Worm (Caenorhabditis elegans) whole organism, L4 larva: Measurements from ENCODE around the gene F14H12.2.

Experiments
- D1046.2 ChIP-seq: fragments of 200-800 bp; sonication (Bioruptor generic); IDR thresholded peaks from 2 replicates; pipeline ENCODE4 v1.3.6; 2022; ENCODE audit warnings: missing genetic modification characterization, missing compliant biosample characterization
- F10B5.3 ChIP-seq: sonication (generic microtip); optimal IDR thresholded peaks from 2 replicates; lab custom pipeline; 2016; ENCODE audit warnings: mild to moderate bottlenecking, missing genetic modification characterization, missing compliant biosample characterization
- F26F4.8 ChIP-seq: fragments of 200-800 bp; sonication (Bioruptor generic); conservative IDR thresholded peaks from 2 replicates; pipeline ENCODE4 v1.3.6; 2022; ENCODE audit warnings: missing genetic modification characterization, missing compliant biosample characterization
- ZK337.2 ChIP-seq: fragments of 200-800 bp; sonication (Bioruptor generic); IDR thresholded peaks from 2 replicates; pipeline ENCODE4 v1.3.6; 2022; ENCODE audit warnings: missing genetic modification reagents, missing genetic modification characterization, missing compliant biosample characterization
- aly-2 ChIP-seq: sonication (generic microtip); optimal IDR thresholded peaks from 2 replicates; lab custom pipeline; 2018; ENCODE audit warnings: missing biosample characterization, missing genetic modification characterization
- ama-1 ChIP-seq: fragments of 150-350 bp; optimal IDR thresholded peaks from 2 replicates; lab custom pipeline; 2014; ENCODE audit warnings: inconsistent platforms, mixed read lengths
- arid-1 ChIP-seq: fragments of 200-800 bp; sonication (Bioruptor generic); conservative IDR thresholded peaks from 2 replicates; pipeline ENCODE4 v1.3.6; 2022; ENCODE audit warnings: missing genetic modification reagents, missing genetic modification characterization, missing compliant biosample characterization
- attf-4 ChIP-seq: sonication (generic microtip); optimal IDR thresholded peaks from 3 replicates; lab custom pipeline; 2017; ENCODE audit warnings: missing biosample characterization, missing genetic modification characterization
- ceh-28 ChIP-seq: fragments of 150-350 bp; optimal IDR thresholded peaks from 2 replicates; lab custom pipeline; 2014; ENCODE audit warnings: missing biosample characterization, missing genetic modification reagents, missing genetic modification characterization
- ceh-62 ChIP-seq: sonication (generic microtip); optimal IDR thresholded peaks from 2 replicates; lab custom pipeline; 2017; ENCODE audit warnings: missing biosample characterization, missing genetic modification characterization
- ces-1 ChIP-seq: fragments of 150-350 bp; sonication (generic microtip); optimal IDR thresholded peaks from 4 replicates; lab custom pipeline; 2014; ENCODE audit warnings: missing biosample characterization, missing genetic modification reagents, missing genetic modification characterization
- daf-12 ChIP-seq: fragments of 150-350 bp; optimal IDR thresholded peaks from 2 replicates; lab custom pipeline; 2014; ENCODE audit warnings: missing biosample characterization, missing genetic modification reagents, missing genetic modification characterization
- dmd-8 ChIP-seq: fragments of 200-800 bp; sonication (Bioruptor generic); IDR thresholded peaks from 2 replicates; pipeline ENCODE4 v1.3.6; 2022; ENCODE audit warnings: missing genetic modification characterization, missing compliant biosample characterization
- dmd-9 ChIP-seq: fragments of 200-800 bp; sonication (Bioruptor generic); IDR thresholded peaks from 2 replicates; pipeline ENCODE4 v1.3.6; 2022; ENCODE audit warnings: missing genetic modification reagents, missing genetic modification characterization, missing compliant biosample characterization
- hmg-1.1 ChIP-seq: fragments of 200-800 bp; sonication (Bioruptor generic); IDR thresholded peaks from 2 replicates; pipeline ENCODE4 v1.3.6; 2022; ENCODE audit warnings: missing genetic modification reagents, missing genetic modification characterization, missing compliant biosample characterization
- lim-7 ChIP-seq: fragments of 200-800 bp; sonication (Bioruptor generic); IDR thresholded peaks from 2 replicates; pipeline ENCODE4 v1.3.6; 2022; ENCODE audit warnings: missing genetic modification characterization, missing compliant biosample characterization
- lin-29 ChIP-seq: fragments of 200-800 bp; sonication (Bioruptor generic); IDR thresholded peaks from 2 replicates; pipeline ENCODE4 v1.3.6; 2022; ENCODE audit warnings: missing genetic modification reagents, missing genetic modification characterization, missing compliant biosample characterization
- lin-38 ChIP-seq: fragments of 200-800 bp; sonication (Bioruptor generic); IDR thresholded peaks from 2 replicates; pipeline ENCODE4 v1.3.6; 2022; ENCODE audit warnings: missing genetic modification reagents, missing genetic modification characterization, missing compliant biosample characterization
- lin-39 ChIP-seq: fragments of 150-350 bp; optimal IDR thresholded peaks from 2 replicates; lab custom pipeline; 2014; ENCODE audit warnings: missing biosample characterization, missing genetic modification reagents, missing genetic modification characterization
- mdl-1 ChIP-seq, 2 experiments: fragments of 150-350 bp in 1 of 2; sonication (generic microtip) in 1 of 2; optimal IDR thresholded peaks; 2 replicates each; lab custom pipeline; 2014 to 2017; ENCODE audit warnings: missing biosample characterization in 2 of 2, missing genetic modification characterization in 2 of 2
- mdt-29 ChIP-seq: fragments of 200-800 bp; sonication (Bioruptor generic); IDR thresholded peaks from 2 replicates; pipeline ENCODE4 v1.3.6; 2022; ENCODE audit warnings: missing genetic modification reagents, missing genetic modification characterization, missing compliant biosample characterization
- mep-1 ChIP-seq: fragments of 150-350 bp; sonication (generic microtip); optimal IDR thresholded peaks from 3 replicates; lab custom pipeline; 2014; ENCODE audit warnings: missing biosample characterization, missing genetic modification characterization
- mxl-3 ChIP-seq: fragments of 200-800 bp; sonication (Bioruptor generic); optimal IDR thresholded peaks from 2 replicates; lab custom pipeline; 2018; ENCODE audit warnings: mild to moderate bottlenecking, missing genetic modification characterization, missing compliant biosample characterization
- nhr-10 ChIP-seq: fragments of 150-350 bp; optimal IDR thresholded peaks from 2 replicates; lab custom pipeline; 2014; ENCODE audit warnings: missing biosample characterization, missing genetic modification characterization
- nhr-11 ChIP-seq: fragments of 150-350 bp; optimal IDR thresholded peaks from 2 replicates; lab custom pipeline; 2014; ENCODE audit warnings: missing biosample characterization, missing genetic modification characterization
- nhr-111 ChIP-seq: fragments of 200-800 bp; sonication (Bioruptor generic); optimal IDR thresholded peaks from 2 replicates; lab custom pipeline; 2018; ENCODE audit warnings: mild to moderate bottlenecking, missing genetic modification characterization, missing compliant biosample characterization
- nhr-237 ChIP-seq: sonication (generic microtip); optimal IDR thresholded peaks from 2 replicates; lab custom pipeline; 2017; ENCODE audit warnings: missing biosample characterization, missing genetic modification characterization
- nhr-28 ChIP-seq: fragments of 150-350 bp; optimal IDR thresholded peaks from 2 replicates; lab custom pipeline; 2014; ENCODE audit warnings: missing biosample characterization, missing genetic modification characterization
- nhr-42 ChIP-seq: fragments of 200-800 bp; sonication (Bioruptor generic); IDR thresholded peaks from 2 replicates; pipeline ENCODE4 v1.3.6; 2022; ENCODE audit warnings: missing genetic modification characterization, missing compliant biosample characterization
- nhr-77 ChIP-seq: fragments of 150-350 bp; optimal IDR thresholded peaks from 2 replicates; lab custom pipeline; 2014; ENCODE audit warnings: missing biosample characterization, missing genetic modification characterization
- php-3 ChIP-seq: fragments of 200-800 bp; sonication (Bioruptor generic); IDR thresholded peaks from 2 replicates; pipeline ENCODE4 v1.3.6; 2022; ENCODE audit warnings: missing genetic modification reagents, missing genetic modification characterization, missing compliant biosample characterization
- pqm-1 ChIP-seq: sonication (generic microtip); optimal IDR thresholded peaks from 2 replicates; lab custom pipeline; 2017; ENCODE audit warnings: missing biosample characterization, missing genetic modification characterization
- rbr-2 ChIP-seq: sonication (generic microtip); optimal IDR thresholded peaks from 2 replicates; lab custom pipeline; 2016; ENCODE audit warnings: missing genotype, missing genetic modification characterization, missing compliant biosample characterization
- saeg-2 ChIP-seq: fragments of 200-800 bp; sonication (Bioruptor generic); IDR thresholded peaks from 2 replicates; pipeline ENCODE4 v1.3.6; 2022; ENCODE audit warnings: missing genetic modification reagents, missing genetic modification characterization, missing compliant biosample characterization
- sdz-12 ChIP-seq: fragments of 200-800 bp; sonication (Bioruptor generic); optimal IDR thresholded peaks from 2 replicates; lab custom pipeline; 2018; ENCODE audit warnings: mild to moderate bottlenecking, missing genetic modification characterization, missing compliant biosample characterization
- set-16 ChIP-seq: fragments of 200-800 bp; sonication (Bioruptor generic); IDR thresholded peaks from 2 replicates; pipeline ENCODE4 v1.3.6; 2022; ENCODE audit warnings: missing genetic modification reagents, missing genetic modification characterization, missing compliant biosample characterization
- snpc-1.2 ChIP-seq: fragments of 200-800 bp; sonication (Bioruptor generic); IDR thresholded peaks from 2 replicates; pipeline ENCODE4 v1.3.6; 2022; ENCODE audit warnings: missing genetic modification reagents, missing genetic modification characterization, missing compliant biosample characterization
- snpc-4 ChIP-seq: fragments of 150-350 bp; optimal IDR thresholded peaks from 2 replicates; lab custom pipeline; 2014; ENCODE audit warnings: missing biosample characterization, missing genetic modification characterization
- tag-97 ChIP-seq: fragments of 200-800 bp; sonication (Bioruptor generic); IDR thresholded peaks from 2 replicates; pipeline ENCODE4 v1.3.6; 2022; ENCODE audit warnings: missing genetic modification characterization, missing compliant biosample characterization
- unc-39 ChIP-seq: sonication (generic microtip); optimal IDR thresholded peaks from 2 replicates; lab custom pipeline; 2017; ENCODE audit warnings: missing biosample characterization, missing genetic modification characterization
- unc-62 ChIP-seq, 3 experiments: fragments of 150-350 bp in 1 of 3; sonication (generic microtip); optimal IDR thresholded peaks in 2 of 3; peaks in 1 of 3; 1 replicate in 1 of 3; 2 replicates in 2 of 3; lab custom pipeline; 2014 to 2017; ENCODE audit warnings: missing biosample characterization in 3 of 3, missing genetic modification characterization in 3 of 3, missing genetic modification reagents in 3 of 3, missing genotype in 1 of 3
- zag-1 ChIP-seq: fragments of 150-350 bp; optimal IDR thresholded peaks from 2 replicates; lab custom pipeline; 2014; ENCODE audit warnings: missing biosample characterization, missing genetic modification characterization
- zip-11 ChIP-seq: fragments of 200-800 bp; sonication (Bioruptor generic); IDR thresholded peaks from 2 replicates; pipeline ENCODE4 v1.3.6; 2022; ENCODE audit warnings: missing genetic modification characterization, missing compliant biosample characterization

Gene F14H12.2

DNA sequence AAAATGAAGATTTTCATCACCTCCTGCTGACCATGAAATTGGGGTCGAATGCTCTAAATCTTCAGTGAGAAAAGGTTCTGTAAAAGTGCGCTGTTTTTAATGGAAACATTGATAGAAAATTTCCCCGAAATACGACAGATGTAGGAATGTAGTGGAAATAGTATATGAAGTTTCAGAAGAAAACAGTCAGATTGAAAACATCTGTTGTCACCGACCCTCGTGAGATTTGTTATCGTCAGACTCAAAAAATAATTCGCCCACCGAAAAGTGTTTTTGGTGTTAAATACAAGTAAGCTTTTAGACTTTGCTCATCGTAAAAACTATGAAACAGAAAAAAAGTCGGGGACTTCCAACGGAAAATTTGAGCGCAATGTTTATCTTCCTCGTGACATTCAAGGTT is 14.6 kb downstream of the F14H12.2 start, which contains the start of gene F14H12.8:
TSS of gene F14H12.8 (minus strand) at position 101 of the 400 bp plus-strand sequence.
- TF ChIP-seq saeg-2 (GFP tag; lab: Robert Waterston, UW) = no peak
- TF ChIP-seq F10B5.3 = no peak
- no peak for TF ChIP-seq tag-97
- no peak for TF ChIP-seq nhr-77 (tag; lab: Kevin White, UChicago)

DNA sequence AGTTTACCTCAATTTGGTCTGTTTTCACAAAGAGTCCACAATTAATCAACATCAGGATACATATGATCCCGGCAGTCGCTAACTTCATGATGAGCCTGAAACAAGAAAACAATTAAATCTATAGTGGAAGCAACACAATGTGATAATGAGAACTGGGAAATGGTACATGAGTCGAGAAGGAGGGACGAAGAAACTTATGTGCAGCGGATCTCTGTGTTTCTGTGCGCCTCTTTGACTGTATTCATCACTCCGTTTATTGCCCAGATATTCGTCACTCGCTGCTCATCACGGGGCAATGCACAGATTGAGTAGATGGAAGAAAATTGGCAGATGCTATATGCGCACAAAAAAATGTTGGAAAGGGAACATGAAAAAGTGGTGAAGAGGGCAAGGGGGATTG is 15.9 kb downstream of the F14H12.2 start, which contains the start of gene R160.3:
TSS of gene R160.3 (minus strand) at position 101 of the 400 bp plus-strand sequence.
- TF ChIP-seq ceh-62 (no peak), ama-1 (lab: Kevin White, UChicago) (no peak), arid-1 (GFP tag; lab: Robert Waterston, UW) (no peak), nhr-10 (tag; lab: Kevin White, UChicago) (no peak), nhr-28 (tag; lab: Kevin White, UChicago) (no peak), saeg-2 (GFP tag; lab: Robert Waterston, UW) (no peak), aly-2 (tag; lab: Kevin White, UChicago) (no peak), dmd-8 (GFP tag; lab: Robert Waterston, UW) (no peak), zag-1 (tag; lab: Kevin White, UChicago) (no peak), snpc-4 (tag; lab: Kevin White, UChicago) (no peak), sdz-12 (GFP tag; lab: Kevin White, UChicago) (no peak)

DNA sequence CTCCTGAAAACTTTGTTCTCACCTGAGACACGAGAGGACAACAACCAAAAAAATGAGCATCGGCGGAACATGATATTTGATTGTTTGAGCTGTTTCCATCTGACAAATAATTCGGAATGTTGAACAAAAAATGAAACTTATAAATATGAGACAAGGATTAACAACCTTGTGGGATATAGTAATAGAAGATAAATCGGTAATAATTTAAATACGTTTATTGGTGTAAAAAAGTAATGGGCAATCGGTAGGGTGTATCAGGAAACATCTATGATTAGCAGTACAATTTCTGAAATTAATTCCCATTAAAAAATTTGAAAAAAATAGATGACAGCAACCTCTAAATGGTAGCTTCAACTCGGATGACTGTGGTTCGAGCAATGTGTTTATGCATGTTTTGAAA is 17.1 kb downstream of the F14H12.2 start, which contains the start of gene R160.10:
TSS of gene R160.10 (minus strand) at position 101 of the 400 bp plus-strand sequence.
- TF ChIP-seq unc-62 (GFP tag; optimal IDR thresholded peaks at IDR 0.05 in 1 of 2; lab: Kevin White, UChicago) = peak in 1 of 2 experiments; percentile 36
- TF ChIP-seq unc-62 (tag; optimal IDR thresholded peaks at IDR 0.05; lab: Kevin White, UChicago) = no peak
- TF ChIP-seq hmg-1.1 (GFP tag; lab: Robert Waterston, UW) = no peak
- no peak for TF ChIP-seq rbr-2 (tag; lab: Kevin White, UChicago)
- TF ChIP-seq, all 104 proteins: peak for 1

DNA sequence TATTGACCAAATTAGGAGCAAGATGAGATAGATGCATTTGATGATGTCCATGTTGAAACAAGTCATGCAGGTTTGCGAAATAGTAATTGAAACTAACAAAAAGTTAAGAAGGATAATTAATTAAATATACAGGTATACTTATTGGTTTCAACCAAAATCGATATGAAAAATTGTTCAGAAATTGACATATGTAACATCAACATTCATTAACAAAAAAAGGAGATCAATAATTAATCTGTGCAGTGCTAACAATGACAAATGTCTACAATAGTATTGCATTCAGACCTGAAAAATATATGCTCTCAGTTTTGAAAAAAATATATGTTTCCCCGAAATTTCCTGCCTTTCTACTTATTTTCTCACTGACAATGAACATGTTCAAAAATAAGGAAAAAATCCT is 18.5 kb downstream of the F14H12.2 start, which contains the start of gene R160.4:
TSS of gene R160.4 (minus strand) at position 101 of the 400 bp plus-strand sequence.
- no peak for TF ChIP-seq lin-29 (GFP tag; lab: Robert Waterston, UW)
- TF ChIP-seq lin-39 (tag; lab: Kevin White, UChicago) = no peak
- no peak for TF ChIP-seq F26F4.8 (GFP tag; lab: Robert Waterston, UW)
- TF ChIP-seq ama-1 (lab: Kevin White, UChicago) = no peak
- no peak for TF ChIP-seq mdl-1 (tag; optimal IDR thresholded peaks at IDR 0.05; lab: Kevin White, UChicago)
- no peak for TF ChIP-seq attf-4
- no peak for TF ChIP-seq nhr-111 (GFP tag; lab: Kevin White, UChicago)
- no peak for TF ChIP-seq php-3
- no peak for TF ChIP-seq daf-12 (tag; lab: Kevin White, UChicago)
- TF ChIP-seq nhr-11 (tag; lab: Kevin White, UChicago) = no peak
- TF ChIP-seq unc-39 (tag; lab: Kevin White, UChicago) = no peak
- no peak for TF ChIP-seq nhr-42 (GFP tag; lab: Robert Waterston, UW)
- no peak for TF ChIP-seq ceh-62
- no peak for TF ChIP-seq lim-7
- TF ChIP-seq pqm-1 (tag; lab: Kevin White, UChicago) = no peak
- TF ChIP-seq unc-62 (GFP tag; optimal IDR thresholded peaks at IDR 0.05 in 1 of 2; lab: Kevin White, UChicago) = no peak
- no peak for TF ChIP-seq unc-62 (tag; optimal IDR thresholded peaks at IDR 0.05; lab: Kevin White, UChicago)
- no peak for TF ChIP-seq ZK337.2 (GFP tag; lab: Robert Waterston, UW)
- no peak for TF ChIP-seq dmd-9
- TF ChIP-seq lin-38 = no peak

DNA sequence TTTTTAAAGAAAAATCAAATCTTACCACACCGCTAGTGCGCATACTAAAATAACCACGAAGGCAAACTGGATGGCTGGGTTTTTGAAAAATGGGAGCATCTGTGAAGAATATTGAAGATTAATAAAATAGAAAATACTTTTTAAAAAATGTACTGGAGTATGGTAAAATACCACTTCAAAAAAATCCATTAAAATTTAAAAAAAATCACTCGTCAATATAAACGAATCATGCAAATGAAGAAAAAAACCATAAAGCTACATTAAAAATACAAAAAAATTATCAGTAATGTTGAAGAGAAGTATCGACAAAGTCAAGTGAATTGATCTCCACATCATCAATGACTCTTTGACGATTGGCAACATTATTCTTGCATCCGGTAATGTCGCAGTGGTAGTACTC is 20.5 kb downstream of the F14H12.2 start, which contains the start of gene R160.5:
TSS of gene R160.5 (minus strand) at position 101 of the 400 bp plus-strand sequence.
- no peak for TF ChIP-seq set-16 (GFP tag; lab: Robert Waterston, UW)
- no peak for TF ChIP-seq mdt-29
- TF ChIP-seq D1046.2 (GFP tag; lab: Robert Waterston, UW) = no peak
- no peak for TF ChIP-seq mxl-3 (GFP tag; lab: Kevin White, UChicago)
- no peak for TF ChIP-seq zip-11 (GFP tag; lab: Robert Waterston, UW)
- no peak for TF ChIP-seq snpc-1.2
- no peak for TF ChIP-seq ces-1 (GFP tag; lab: Kevin White, UChicago)
- no peak for TF ChIP-seq ceh-28 (tag; lab: Kevin White, UChicago)
- no peak for TF ChIP-seq nhr-237 (tag; lab: Kevin White, UChicago)
- TF ChIP-seq pqm-1 (tag; lab: Kevin White, UChicago) = no peak
- TF ChIP-seq mep-1 (tag; lab: Kevin White, UChicago) = no peak
- TF ChIP-seq lin-39 (tag; lab: Kevin White, UChicago) = no peak
